Worm (Caenorhabditis elegans) whole organism, late embryonic: ENCODE data around the gene ric-8.

Experiments used
- C08G9.2 ChIP-seq: sonication (generic microtip); optimal IDR thresholded peaks from 2 replicates; lab custom pipeline; 2016; ENCODE audit warnings: mild to moderate bottlenecking, missing genetic modification characterization, moderate library complexity, missing compliant biosample characterization
- F13H6.1 ChIP-seq: sonication (generic microtip); optimal IDR thresholded peaks from 2 replicates; lab custom pipeline; 2016; ENCODE audit warnings: missing genetic modification characterization, missing compliant biosample characterization
- K09A11.1 ChIP-seq: sonication (generic microtip); optimal IDR thresholded peaks from 2 replicates; lab custom pipeline; 2017; ENCODE audit warnings: antibody characterized with exemption, mild to moderate bottlenecking, missing genetic modification characterization, missing compliant biosample characterization; ENCODE audit not compliant: insufficient read depth
- Y22D7AL.16 ChIP-seq: sonication (generic microtip); optimal IDR thresholded peaks from 2 replicates; lab custom pipeline; 2016; ENCODE audit warnings: missing genetic modification characterization, missing compliant biosample characterization
- ahr-1 ChIP-seq: sonication (generic microtip); optimal IDR thresholded peaks from 2 replicates; lab custom pipeline; 2016; ENCODE audit warnings: missing genetic modification characterization, missing compliant biosample characterization
- ama-1 ChIP-seq: fragments of 150-350 bp; optimal IDR thresholded peaks from 2 replicates; lab custom pipeline; 2014
- ceh-14 ChIP-seq: sonication (generic microtip); optimal IDR thresholded peaks from 2 replicates; lab custom pipeline; 2016; ENCODE audit warnings: missing genotype, missing genetic modification characterization, missing compliant biosample characterization
- ceh-18 ChIP-seq: sonication (generic microtip); optimal IDR thresholded peaks from 2 replicates; lab custom pipeline; 2016; ENCODE audit warnings: missing genetic modification characterization, missing compliant biosample characterization
- ceh-19 ChIP-seq: fragments of 200-800 bp; sonication (Bioruptor generic); optimal IDR thresholded peaks from 2 replicates; lab custom pipeline; 2018; ENCODE audit warnings: mild to moderate bottlenecking, missing genetic modification characterization, missing compliant biosample characterization
- ceh-24 ChIP-seq: sonication (generic microtip); optimal IDR thresholded peaks from 2 replicates; lab custom pipeline; 2016; ENCODE audit warnings: mild to moderate bottlenecking, missing genetic modification characterization, missing compliant biosample characterization
- ceh-31 ChIP-seq: sonication (generic microtip); optimal IDR thresholded peaks from 2 replicates; lab custom pipeline; 2016; ENCODE audit warnings: missing genetic modification characterization, missing compliant biosample characterization
- ceh-34 ChIP-seq: sonication (generic microtip); optimal IDR thresholded peaks from 2 replicates; lab custom pipeline; 2016; ENCODE audit warnings: mild to moderate bottlenecking, missing genetic modification characterization, missing compliant biosample characterization
- ceh-45 ChIP-seq: fragments of 200-800 bp; sonication (Bioruptor generic); IDR thresholded peaks from 2 replicates; pipeline ENCODE4 v1.3.6; 2022; ENCODE audit warnings: missing genetic modification reagents, missing genetic modification characterization, missing compliant biosample characterization
- ceh-48 ChIP-seq: sonication (generic microtip); optimal IDR thresholded peaks from 2 replicates; lab custom pipeline; 2016; ENCODE audit warnings: missing genetic modification characterization, inconsistent platforms, missing compliant biosample characterization
- ceh-6 ChIP-seq: fragments of 200-800 bp; sonication (Bioruptor generic); optimal IDR thresholded peaks from 2 replicates; lab custom pipeline; 2018; ENCODE audit warnings: mild to moderate bottlenecking, missing genetic modification characterization, missing compliant biosample characterization
- ceh-9 ChIP-seq: sonication (generic microtip); optimal IDR thresholded peaks from 2 replicates; lab custom pipeline; 2016; ENCODE audit warnings: mild to moderate bottlenecking, missing genetic modification characterization, inconsistent platforms, missing compliant biosample characterization
- che-1 ChIP-seq: sonication (generic microtip); optimal IDR thresholded peaks from 2 replicates; lab custom pipeline; 2016; ENCODE audit warnings: mild to moderate bottlenecking, missing genetic modification characterization, missing compliant biosample characterization
- dmd-4 ChIP-seq: sonication (generic microtip); optimal IDR thresholded peaks from 2 replicates; lab custom pipeline; 2016; ENCODE audit warnings: borderline replicate concordance, missing genetic modification characterization, missing compliant biosample characterization
- dve-1 ChIP-seq: sonication (generic microtip); optimal IDR thresholded peaks from 2 replicates; lab custom pipeline; 2017; ENCODE audit warnings: antibody characterized with exemption, mild to moderate bottlenecking, missing genetic modification characterization, missing compliant biosample characterization
- elt-4 ChIP-seq: sonication (generic microtip); optimal IDR thresholded peaks from 2 replicates; lab custom pipeline; 2016; ENCODE audit warnings: missing genetic modification characterization, missing compliant biosample characterization
- ets-4 ChIP-seq: sonication (generic microtip); optimal IDR thresholded peaks from 2 replicates; lab custom pipeline; 2016; ENCODE audit warnings: missing genetic modification characterization, missing compliant biosample characterization
- fax-1 ChIP-seq: sonication (generic microtip); optimal IDR thresholded peaks from 2 replicates; lab custom pipeline; 2016; ENCODE audit warnings: missing genotype, missing genetic modification characterization, missing compliant biosample characterization
- hlh-13 ChIP-seq: fragments of 200-800 bp; sonication (Bioruptor generic); optimal IDR thresholded peaks from 2 replicates; lab custom pipeline; 2018; ENCODE audit warnings: mild to moderate bottlenecking, missing genetic modification characterization, missing compliant biosample characterization
- hlh-15 ChIP-seq: sonication (generic microtip); optimal IDR thresholded peaks from 2 replicates; lab custom pipeline; 2016; ENCODE audit warnings: missing genetic modification characterization, missing compliant biosample characterization
- hlh-30 ChIP-seq: sonication (generic microtip); optimal IDR thresholded peaks from 2 replicates; lab custom pipeline; 2017; ENCODE audit warnings: antibody characterized with exemption, missing genetic modification characterization, missing compliant biosample characterization; ENCODE audit not compliant: insufficient read depth
- hlh-6 ChIP-seq: sonication (generic microtip); optimal IDR thresholded peaks from 2 replicates; lab custom pipeline; 2016; ENCODE audit warnings: missing genotype, missing genetic modification characterization, missing compliant biosample characterization
- hlh-8 ChIP-seq: sonication (generic microtip); optimal IDR thresholded peaks from 2 replicates; lab custom pipeline; 2016; ENCODE audit warnings: missing genotype, missing genetic modification characterization, missing compliant biosample characterization
- lin-11 ChIP-seq: fragments of 200-800 bp; sonication (Bioruptor generic); optimal IDR thresholded peaks from 2 replicates; lab custom pipeline; 2018; ENCODE audit warnings: mild to moderate bottlenecking, missing genetic modification characterization, missing compliant biosample characterization
- madf-2 ChIP-seq: sonication (generic microtip); optimal IDR thresholded peaks from 2 replicates; lab custom pipeline; 2017; ENCODE audit warnings: missing genetic modification characterization, missing compliant biosample characterization
- nfya-1 ChIP-seq: sonication (generic microtip); optimal IDR thresholded peaks from 2 replicates; lab custom pipeline; 2017; ENCODE audit warnings: missing genetic modification characterization, mild to moderate bottlenecking, missing compliant biosample characterization, antibody characterized with exemption, moderate library complexity
- nhr-232 ChIP-seq: sonication (generic microtip); optimal IDR thresholded peaks from 2 replicates; lab custom pipeline; 2016; ENCODE audit warnings: missing genetic modification characterization, missing compliant biosample characterization
- npax-4 ChIP-seq: sonication (generic microtip); optimal IDR thresholded peaks from 2 replicates; lab custom pipeline; 2016; ENCODE audit warnings: missing genetic modification characterization, missing compliant biosample characterization
- odd-2 ChIP-seq: sonication (generic microtip); optimal IDR thresholded peaks from 2 replicates; lab custom pipeline; 2017; ENCODE audit warnings: antibody characterized with exemption, mild to moderate bottlenecking, missing genetic modification characterization, missing compliant biosample characterization
- pat-9 ChIP-seq: fragments of 200-800 bp; sonication (Bioruptor generic); optimal IDR thresholded peaks from 2 replicates; lab custom pipeline; 2018; ENCODE audit warnings: mild to moderate bottlenecking, missing genetic modification characterization, moderate library complexity, missing compliant biosample characterization
- pax-1 ChIP-seq: fragments of 150-350 bp; optimal IDR thresholded peaks from 2 replicates; lab custom pipeline; 2014; ENCODE audit warnings: missing biosample characterization, missing genetic modification characterization
- pha-2 ChIP-seq: sonication (generic microtip); optimal IDR thresholded peaks from 2 replicates; lab custom pipeline; 2017; ENCODE audit warnings: mild to moderate bottlenecking, missing genetic modification characterization, missing compliant biosample characterization
- pha-4 ChIP-seq: fragments of 150-350 bp; optimal IDR thresholded peaks from 2 replicates; lab custom pipeline; 2018; ENCODE audit warnings: missing biosample characterization, missing genetic modification reagents, missing genetic modification characterization
- pros-1 ChIP-seq: fragments of 150-350 bp; optimal IDR thresholded peaks from 2 replicates; lab custom pipeline; 2014; ENCODE audit warnings: missing biosample characterization, missing genetic modification reagents, missing genetic modification characterization
- sdc-2 ChIP-seq: sonication (generic microtip); optimal IDR thresholded peaks from 2 replicates; lab custom pipeline; 2016; ENCODE audit warnings: missing genotype, missing genetic modification characterization, missing compliant biosample characterization
- sox-4 ChIP-seq: sonication (generic microtip); optimal IDR thresholded peaks from 2 replicates; lab custom pipeline; 2017; ENCODE audit warnings: mild to moderate bottlenecking, missing genetic modification characterization, inconsistent platforms, missing compliant biosample characterization
- syd-9 ChIP-seq: sonication (generic microtip); optimal IDR thresholded peaks from 2 replicates; lab custom pipeline; 2016; ENCODE audit warnings: mild to moderate bottlenecking, missing genetic modification characterization, moderate library complexity, missing compliant biosample characterization
- tbx-2 ChIP-seq: sonication (generic microtip); optimal IDR thresholded peaks from 2 replicates; lab custom pipeline; 2016; ENCODE audit warnings: missing genetic modification characterization, missing compliant biosample characterization
- tbx-7 ChIP-seq: sonication (generic microtip); optimal IDR thresholded peaks from 2 replicates; lab custom pipeline; 2016; ENCODE audit warnings: missing genotype, missing genetic modification characterization, missing compliant biosample characterization
- ttx-3 ChIP-seq: sonication (generic microtip); optimal IDR thresholded peaks from 2 replicates; lab custom pipeline; 2016; ENCODE audit warnings: missing genetic modification reagents, missing genetic modification characterization, missing compliant biosample characterization
- unc-3 ChIP-seq, 2 experiments: fragments of 200-800 bp in 1 of 2; sonication (Bioruptor generic) in 1 of 2; sonication (generic microtip) in 1 of 2; conservative IDR thresholded peaks in 1 of 2; optimal IDR thresholded peaks in 1 of 2; 2 replicates each; pipeline versions ENCODE4 v1.3.6 to Lab custom; 2016 to 2022; ENCODE audit warnings: missing compliant biosample characterization in 2 of 2, missing genetic modification characterization in 2 of 2, missing genetic modification reagents in 1 of 2
- unc-42 ChIP-seq: sonication (generic microtip); optimal IDR thresholded peaks from 2 replicates; lab custom pipeline; 2016; ENCODE audit warnings: missing genotype, missing genetic modification characterization, missing compliant biosample characterization
- unc-55 ChIP-seq: sonication (generic microtip); optimal IDR thresholded peaks from 2 replicates; lab custom pipeline; 2017; ENCODE audit warnings: missing biosample characterization, missing genetic modification reagents, missing genetic modification characterization
- unc-86 ChIP-seq: sonication (generic microtip); optimal IDR thresholded peaks from 2 replicates; lab custom pipeline; 2016; ENCODE audit warnings: missing genetic modification characterization, missing compliant biosample characterization
- zip-5 ChIP-seq: sonication (generic microtip); optimal IDR thresholded peaks from 2 replicates; lab custom pipeline; 2016; ENCODE audit warnings: missing genetic modification characterization, missing compliant biosample characterization
- ztf-16 ChIP-seq: sonication (generic microtip); optimal IDR thresholded peaks from 2 replicates; lab custom pipeline; 2017; ENCODE audit warnings: missing genetic modification characterization, missing compliant biosample characterization

The ric-8 gene

ce11 chrIV:2601988-2602861, 40.5 kb upstream of the ric-8 start (continued):
- TF ChIP-seq pat-9 (tag; lab: Kevin White, UChicago) (no peak), nfya-1 (tag; lab: Kevin White, UChicago) (peak; percentile 81), unc-3 (GFP tag; conservative IDR thresholded peaks at IDR 0.05; lab: Robert Waterston, UW) (no peak), unc-3 (tag; optimal IDR thresholded peaks at IDR 0.05; lab: Kevin White, UChicago) (no peak), ceh-9 (tag; lab: Kevin White, UChicago) (no peak), ahr-1 (tag; lab: Kevin White, UChicago) (no peak), pha-2 (tag; lab: Kevin White, UChicago) (peak; percentile 17), ceh-14 (tag; lab: Kevin White, UChicago) (no peak), ztf-16 (tag; lab: Kevin White, UChicago) (no peak), che-1 (no peak), pha-4 (no peak), hlh-8 (tag; lab: Kevin White, UChicago) (no peak), dve-1 (tag; lab: Kevin White, UChicago) (peak; percentile 60), F13H6.1 (tag; lab: Kevin White, UChicago) (peak; percentile 41), syd-9 (tag; lab: Kevin White, UChicago) (no peak), ceh-18 (tag; lab: Kevin White, UChicago) (peak; percentile 80), hlh-30 (peak; percentile 100), sdc-2 (tag; lab: Kevin White, UChicago) (peak; percentile 31), C08G9.2 (tag; lab: Kevin White, UChicago) (no peak), unc-86 (tag; lab: Kevin White, UChicago) (no peak), elt-4 (no peak), ceh-19 (GFP tag; lab: Kevin White, UChicago) (no peak), ceh-45 (no peak), unc-42 (tag; lab: Kevin White, UChicago) (no peak), madf-2 (tag; lab: Kevin White, UChicago) (no peak), tbx-2 (peak; percentile 68), hlh-15 (tag; lab: Kevin White, UChicago) (no peak), ceh-34 (tag; lab: Kevin White, UChicago) (peak; percentile 43), odd-2 (tag; lab: Kevin White, UChicago) (no peak), ceh-31 (tag; lab: Kevin White, UChicago) (peak; percentile 70), dmd-4 (tag; lab: Kevin White, UChicago) (no peak), fax-1 (tag; lab: Kevin White, UChicago) (no peak), ttx-3 (tag; lab: Kevin White, UChicago) (no peak), npax-4 (no peak), ceh-6 (GFP tag; lab: Kevin White, UChicago) (no peak), K09A11.1 (peak; percentile 32), ceh-24 (no peak), hlh-6 (tag; lab: Kevin White, UChicago) (no peak), ama-1 (lab: Kevin White, UChicago) (no peak), Y22D7AL.16 (tag; lab: Kevin White, UChicago) (no peak), lin-11 (tag; lab: Kevin White, UChicago) (no peak), ets-4 (tag; lab: Kevin White, UChicago) (peak; percentile 43), pros-1 (tag; lab: Kevin White, UChicago) (peak; percentile 46), ceh-48 (tag; lab: Kevin White, UChicago) (no peak), pax-1 (tag; lab: Kevin White, UChicago) (peak; percentile 65), hlh-13 (GFP tag; lab: Kevin White, UChicago) (no peak), sox-4 (tag; lab: Kevin White, UChicago) (no peak), tbx-7 (tag; lab: Kevin White, UChicago) (no peak), zip-5 (tag; lab: Kevin White, UChicago) (no peak), unc-55 (GFP tag; lab: Kevin White, UChicago) (peak; percentile 95), nhr-232 (tag; lab: Kevin White, UChicago) (no peak)
